Fruit fly (Drosophila melanogaster) whole organism, prepupa: Measurements from ENCODE around the gene CG33306.

Source experiments
- CG3919 ChIP-seq: fragments of 200-800 bp; sonication (Bioruptor generic); optimal IDR thresholded peaks from 3 replicates; lab custom pipeline; 2016; ENCODE audit warnings: missing biosample characterization, missing genetic modification characterization
- CG6808 ChIP-seq: fragments of 200-800 bp; sonication (Bioruptor generic); optimal IDR thresholded peaks from 3 replicates; lab custom pipeline; 2017; ENCODE audit warnings: missing biosample characterization, missing genetic modification characterization, mild to moderate bottlenecking, moderate library complexity, missing genetic modification reagents
- CG7368 ChIP-seq: fragments of 200-800 bp; sonication (Bioruptor generic); optimal IDR thresholded peaks from 3 replicates; lab custom pipeline; 2016; ENCODE audit warnings: missing biosample characterization, missing genetic modification characterization
- CG8119 ChIP-seq: fragments of 200-800 bp; sonication (Bioruptor generic); IDR thresholded peaks from 3 replicates; pipeline ENCODE4 v1.3.6; 2022; ENCODE audit warnings: missing biosample characterization, missing genetic modification characterization
- CG8319 ChIP-seq: fragments of 200-800 bp; sonication (Bioruptor generic); optimal IDR thresholded peaks from 3 replicates; lab custom pipeline; 2016; ENCODE audit warnings: missing biosample characterization, missing genetic modification characterization
- CG9139 ChIP-seq: fragments of 200-800 bp; sonication (Bioruptor generic); optimal IDR thresholded peaks from 3 replicates; lab custom pipeline; 2017; ENCODE audit warnings: missing biosample characterization, mild to moderate bottlenecking, missing genetic modification characterization
- Ets21C ChIP-seq: fragments of 200-800 bp; sonication (Bioruptor generic); optimal IDR thresholded peaks from 3 replicates; lab custom pipeline; 2016; ENCODE audit warnings: missing biosample characterization, missing genetic modification characterization
- Sox14 ChIP-seq: fragments of 200-800 bp; sonication (Bioruptor generic); optimal IDR thresholded peaks from 3 replicates; lab custom pipeline; 2016; ENCODE audit warnings: missing biosample characterization, missing genetic modification characterization
- fd59A ChIP-seq: fragments of 200-800 bp; sonication (Bioruptor generic); optimal IDR thresholded peaks from 2 replicates; lab custom pipeline; 2017; ENCODE audit warnings: missing biosample characterization, mild to moderate bottlenecking, missing genetic modification characterization, missing genetic modification reagents
- fd85E ChIP-seq: fragments of 200-800 bp; sonication (Bioruptor generic); optimal IDR thresholded peaks from 3 replicates; lab custom pipeline; 2016; ENCODE audit warnings: missing biosample characterization, missing genetic modification characterization
- lz ChIP-seq: fragments of 200-800 bp; sonication (Bioruptor generic); optimal IDR thresholded peaks from 3 replicates; lab custom pipeline; 2016; ENCODE audit warnings: missing biosample characterization, missing genetic modification characterization
- spab ChIP-seq: fragments of 200-800 bp; sonication (Bioruptor generic); optimal IDR thresholded peaks from 2 replicates; lab custom pipeline; 2017; ENCODE audit warnings: missing biosample characterization, mild to moderate bottlenecking, missing genetic modification characterization, missing genetic modification reagents

dm6 chr2L:13793405-13793804 lies 50.1 kb downstream of the CG33306 start, which contains the start of gene Sec71:
- no peak for TF ChIP-seq CG6808
- no peak for TF ChIP-seq fd59A
- no peak for TF ChIP-seq CG8319
- no peak for TF ChIP-seq lz
- TF ChIP-seq CG7368, result no peak
- TF ChIP-seq CG9139 (GFP tag; lab: Kevin White, UChicago), result no peak
- TF ChIP-seq Ets21C (GFP tag; lab: Kevin White, UChicago), result no peak
- TF ChIP-seq spab (GFP tag; lab: Kevin White, UChicago), result no peak
- no peak for TF ChIP-seq fd85E
- TF ChIP-seq Sox14, result no peak
- TF ChIP-seq CG3919 (GFP tag; lab: Kevin White, UChicago), result no peak
- no peak for TF ChIP-seq CG8119
